Worm (Caenorhabditis elegans) whole organism, young adult: ENCODE measurements around the gene F38A5.8.

Experiments used
- B0019.2 ChIP-seq: fragments of 200-800 bp; sonication (Bioruptor generic); conservative IDR thresholded peaks from 2 replicates; pipeline ENCODE4 v1.3.6; 2022; ENCODE audit warnings: missing genetic modification reagents, missing genetic modification characterization, missing compliant biosample characterization
- B0035.1 ChIP-seq: sonication (generic microtip); optimal IDR thresholded peaks from 2 replicates; lab custom pipeline; 2016; ENCODE audit warnings: missing genetic modification characterization, mild to moderate bottlenecking, missing compliant biosample characterization, missing genotype, missing genetic modification reagents
- B0261.1 ChIP-seq: sonication (generic microtip); optimal IDR thresholded peaks from 2 replicates; lab custom pipeline; 2016; ENCODE audit warnings: mild to moderate bottlenecking, missing genetic modification characterization, moderate library complexity, missing compliant biosample characterization
- C17E4.6 ChIP-seq: fragments of 200-800 bp; sonication (Bioruptor generic); IDR thresholded peaks from 2 replicates; pipeline ENCODE4 v1.3.6; 2022; ENCODE audit warnings: missing genetic modification reagents, missing genetic modification characterization, missing compliant biosample characterization
- D2030.7 ChIP-seq: fragments of 200-800 bp; sonication (Bioruptor generic); IDR thresholded peaks from 2 replicates; pipeline ENCODE4 v1.3.6; 2022; ENCODE audit warnings: missing genetic modification reagents, missing genetic modification characterization, missing compliant biosample characterization
- F49E8.2 ChIP-seq: sonication (generic microtip); optimal IDR thresholded peaks from 3 replicates; lab custom pipeline; 2017; ENCODE audit warnings: missing genetic modification characterization, mild to moderate bottlenecking, missing compliant biosample characterization, antibody characterized with exemption, moderate library complexity; ENCODE audit not compliant: insufficient read depth
- F57A8.1 ChIP-seq: fragments of 200-800 bp; sonication (Bioruptor generic); optimal IDR thresholded peaks from 2 replicates; lab custom pipeline; 2018; ENCODE audit warnings: mild to moderate bottlenecking, missing genetic modification characterization, moderate library complexity, missing compliant biosample characterization
- K11D2.4 ChIP-seq: fragments of 200-800 bp; sonication (Bioruptor generic); IDR thresholded peaks from 2 replicates; pipeline ENCODE4 v1.3.6; 2022; ENCODE audit warnings: missing genetic modification reagents, missing genetic modification characterization, missing compliant biosample characterization
- K12H6.12 ChIP-seq: fragments of 200-800 bp; sonication (Bioruptor generic); optimal IDR thresholded peaks from 2 replicates; lab custom pipeline; 2018; ENCODE audit warnings: mild to moderate bottlenecking, missing genetic modification characterization, missing compliant biosample characterization
- Y53F4B.3 ChIP-seq: fragments of 200-800 bp; sonication (Bioruptor generic); IDR thresholded peaks from 2 replicates; pipeline ENCODE4 v1.3.6; 2022; ENCODE audit warnings: missing genetic modification reagents, missing genetic modification characterization, missing compliant biosample characterization
- Y56A3A.18 ChIP-seq: fragments of 200-800 bp; sonication (Bioruptor generic); IDR thresholded peaks from 2 replicates; pipeline ENCODE4 v1.3.6; 2022; ENCODE audit warnings: missing genetic modification reagents, missing genetic modification characterization, missing compliant biosample characterization
- Y67H2A.10 ChIP-seq: fragments of 200-800 bp; sonication (Bioruptor generic); conservative IDR thresholded peaks from 2 replicates; pipeline ENCODE4 v1.3.6; 2022; ENCODE audit warnings: missing genetic modification reagents, missing genetic modification characterization, missing compliant biosample characterization
- akir-1 ChIP-seq: fragments of 200-800 bp; sonication (Bioruptor generic); optimal IDR thresholded peaks from 2 replicates; lab custom pipeline; 2018; ENCODE audit warnings: mild to moderate bottlenecking, missing genetic modification characterization, moderate library complexity, missing compliant biosample characterization
- aptf-2 ChIP-seq: fragments of 200-800 bp; sonication (Bioruptor generic); conservative IDR thresholded peaks from 2 replicates; pipeline ENCODE4 v1.3.6; 2022; ENCODE audit warnings: missing genetic modification reagents, missing genetic modification characterization, missing compliant biosample characterization
- atf-7 ChIP-seq: sonication (generic microtip); optimal IDR thresholded peaks from 2 replicates; lab custom pipeline; 2017; ENCODE audit warnings: mild to moderate bottlenecking, missing genetic modification characterization, missing compliant biosample characterization
- athp-1 ChIP-seq: sonication (generic microtip); optimal IDR thresholded peaks from 2 replicates; lab custom pipeline; 2017; ENCODE audit warnings: mild to moderate bottlenecking, missing genetic modification characterization, missing compliant biosample characterization
- attf-6 ChIP-seq: fragments of 200-800 bp; sonication (Bioruptor generic); IDR thresholded peaks from 2 replicates; pipeline ENCODE4 v1.3.6; 2022; ENCODE audit warnings: missing genetic modification reagents, missing genetic modification characterization, missing compliant biosample characterization
- die-1 ChIP-seq: sonication (generic microtip); optimal IDR thresholded peaks from 2 replicates; lab custom pipeline; 2016; ENCODE audit warnings: missing genotype, mild to moderate bottlenecking, missing genetic modification characterization, missing compliant biosample characterization
- dox-1 ChIP-seq: fragments of 200-800 bp; sonication (Bioruptor generic); IDR thresholded peaks from 2 replicates; pipeline ENCODE4 v1.3.6; 2022; ENCODE audit warnings: missing genetic modification reagents, missing genetic modification characterization, missing compliant biosample characterization
- dpff-1 ChIP-seq: sonication (generic microtip); optimal IDR thresholded peaks from 2 replicates; lab custom pipeline; 2017; ENCODE audit warnings: mild to moderate bottlenecking, missing genetic modification characterization, missing compliant biosample characterization
- ets-4 ChIP-seq: fragments of 200-800 bp; sonication (Bioruptor generic); optimal IDR thresholded peaks from 2 replicates; lab custom pipeline; 2018; ENCODE audit warnings: mild to moderate bottlenecking, missing genetic modification characterization, missing compliant biosample characterization
- gei-17 ChIP-seq: fragments of 200-800 bp; sonication (Bioruptor generic); optimal IDR thresholded peaks from 2 replicates; lab custom pipeline; 2018; ENCODE audit warnings: mild to moderate bottlenecking, missing genetic modification characterization, missing compliant biosample characterization
- him-1 ChIP-seq: sonication (generic microtip); optimal IDR thresholded peaks from 2 replicates; lab custom pipeline; 2016; ENCODE audit warnings: missing genotype, missing genetic modification reagents, missing genetic modification characterization, missing compliant biosample characterization
- hsf-1 ChIP-seq: fragments of 200-800 bp; sonication (Bioruptor generic); IDR thresholded peaks from 2 replicates; pipeline ENCODE4 v1.3.6; 2022; ENCODE audit warnings: missing genetic modification reagents, missing genetic modification characterization, missing compliant biosample characterization
- lin-35 ChIP-seq, 3 experiments: fragments of 150-350 bp in 2 of 3; sonication (generic microtip) in 1 of 3; optimal IDR thresholded peaks; 2 replicates each; lab custom pipeline; 2014 to 2018; ENCODE audit warnings: missing biosample characterization in 3 of 3, missing genetic modification characterization in 3 of 3, missing genetic modification reagents in 3 of 3
- lin-54 ChIP-seq: fragments of 200-800 bp; sonication (Bioruptor generic); optimal IDR thresholded peaks from 2 replicates; lab custom pipeline; 2018; ENCODE audit warnings: mild to moderate bottlenecking, missing genetic modification characterization, missing compliant biosample characterization
- madf-10 ChIP-seq: sonication (generic microtip); optimal IDR thresholded peaks from 2 replicates; lab custom pipeline; 2016; ENCODE audit warnings: mild to moderate bottlenecking, missing genetic modification characterization, missing compliant biosample characterization
- mcd-1 ChIP-seq: fragments of 200-800 bp; sonication (Bioruptor generic); IDR thresholded peaks from 2 replicates; pipeline ENCODE4 v1.3.6; 2022; ENCODE audit warnings: missing genetic modification reagents, missing genetic modification characterization, missing compliant biosample characterization
- nfya-1 ChIP-seq: sonication (generic microtip); optimal IDR thresholded peaks from 2 replicates; lab custom pipeline; 2017; ENCODE audit warnings: antibody characterized with exemption, missing compliant biosample characterization, missing genetic modification characterization, borderline replicate concordance; ENCODE audit not compliant: insufficient read depth
- nfya-2 ChIP-seq: fragments of 200-800 bp; sonication (Bioruptor generic); IDR thresholded peaks from 2 replicates; pipeline ENCODE4 v1.3.6; 2022; ENCODE audit warnings: missing genetic modification reagents, missing genetic modification characterization, missing compliant biosample characterization
- nfyb-1 ChIP-seq: fragments of 200-800 bp; sonication (Bioruptor generic); IDR thresholded peaks from 2 replicates; pipeline ENCODE4 v1.3.6; 2022; ENCODE audit warnings: missing genetic modification reagents, missing genetic modification characterization, missing compliant biosample characterization
- nhr-120 ChIP-seq: fragments of 200-800 bp; sonication (Bioruptor generic); IDR thresholded peaks from 2 replicates; pipeline ENCODE4 v1.3.6; 2022; ENCODE audit warnings: missing genetic modification characterization, missing compliant biosample characterization
- nhr-179 ChIP-seq: sonication (generic microtip); optimal IDR thresholded peaks from 2 replicates; lab custom pipeline; 2016; ENCODE audit warnings: mild to moderate bottlenecking, missing genetic modification characterization, missing compliant biosample characterization
- nhr-80 ChIP-seq: sonication (generic microtip); optimal IDR thresholded peaks from 2 replicates; lab custom pipeline; 2016; ENCODE audit warnings: missing genetic modification characterization, missing compliant biosample characterization
- rcor-1 ChIP-seq: fragments of 200-800 bp; sonication (Bioruptor generic); IDR thresholded peaks from 2 replicates; pipeline ENCODE4 v1.3.6; 2022; ENCODE audit warnings: missing genetic modification reagents, missing genetic modification characterization, missing compliant biosample characterization
- repo-1 ChIP-seq: sonication (generic microtip); optimal IDR thresholded peaks from 2 replicates; lab custom pipeline; 2017; ENCODE audit warnings: mild to moderate bottlenecking, missing genetic modification characterization, missing compliant biosample characterization
- snpc-1.1 ChIP-seq: sonication (generic microtip); optimal IDR thresholded peaks from 2 replicates; lab custom pipeline; 2017; ENCODE audit warnings: missing genetic modification characterization, mild to moderate bottlenecking, missing compliant biosample characterization, antibody characterized with exemption, moderate library complexity, missing genotype, missing genetic modification reagents; ENCODE audit not compliant: insufficient read depth
- snpc-3.4 ChIP-seq: sonication (generic microtip); optimal IDR thresholded peaks from 2 replicates; lab custom pipeline; 2017; ENCODE audit warnings: missing genetic modification characterization, mild to moderate bottlenecking, missing compliant biosample characterization, antibody characterized with exemption, moderate library complexity, missing genotype, missing genetic modification reagents
- somi-1 ChIP-seq: fragments of 200-800 bp; sonication (Bioruptor generic); optimal IDR thresholded peaks from 2 replicates; lab custom pipeline; 2018; ENCODE audit warnings: mild to moderate bottlenecking, missing genetic modification characterization, missing compliant biosample characterization
- sptf-2 ChIP-seq: fragments of 200-800 bp; sonication (Bioruptor generic); optimal IDR thresholded peaks from 2 replicates; lab custom pipeline; 2018; ENCODE audit warnings: mild to moderate bottlenecking, missing genetic modification characterization, missing compliant biosample characterization
- tbp1 ChIP-seq: fragments of 200-800 bp; sonication (Bioruptor generic); optimal IDR thresholded peaks from 2 replicates; lab custom pipeline; 2018; ENCODE audit warnings: mild to moderate bottlenecking, missing genetic modification characterization, missing compliant biosample characterization
- unc-130 ChIP-seq: sonication (generic microtip); optimal IDR thresholded peaks from 2 replicates; lab custom pipeline; 2016; ENCODE audit warnings: missing genetic modification reagents, missing genetic modification characterization, missing compliant biosample characterization
- zfh-2 ChIP-seq: fragments of 200-800 bp; sonication (Bioruptor generic); conservative IDR thresholded peaks from 2 replicates; pipeline ENCODE4 v1.3.6; 2022; ENCODE audit warnings: missing genetic modification reagents, missing genetic modification characterization, missing compliant biosample characterization
- ztf-25 ChIP-seq: fragments of 200-800 bp; sonication (Bioruptor generic); IDR thresholded peaks from 2 replicates; pipeline ENCODE4 v1.3.6; 2022; ENCODE audit warnings: missing genetic modification reagents, missing genetic modification characterization, missing compliant biosample characterization
- ztf-28 ChIP-seq: fragments of 200-800 bp; sonication (Bioruptor generic); IDR thresholded peaks from 2 replicates; pipeline ENCODE4 v1.3.6; 2022; ENCODE audit warnings: missing genetic modification reagents, missing genetic modification characterization, missing compliant biosample characterization
- ztf-3 ChIP-seq: fragments of 200-800 bp; sonication (Bioruptor generic); optimal IDR thresholded peaks from 2 replicates; lab custom pipeline; 2018; ENCODE audit warnings: mild to moderate bottlenecking, missing genetic modification characterization, missing compliant biosample characterization

The F38A5.8 gene

DNA sequence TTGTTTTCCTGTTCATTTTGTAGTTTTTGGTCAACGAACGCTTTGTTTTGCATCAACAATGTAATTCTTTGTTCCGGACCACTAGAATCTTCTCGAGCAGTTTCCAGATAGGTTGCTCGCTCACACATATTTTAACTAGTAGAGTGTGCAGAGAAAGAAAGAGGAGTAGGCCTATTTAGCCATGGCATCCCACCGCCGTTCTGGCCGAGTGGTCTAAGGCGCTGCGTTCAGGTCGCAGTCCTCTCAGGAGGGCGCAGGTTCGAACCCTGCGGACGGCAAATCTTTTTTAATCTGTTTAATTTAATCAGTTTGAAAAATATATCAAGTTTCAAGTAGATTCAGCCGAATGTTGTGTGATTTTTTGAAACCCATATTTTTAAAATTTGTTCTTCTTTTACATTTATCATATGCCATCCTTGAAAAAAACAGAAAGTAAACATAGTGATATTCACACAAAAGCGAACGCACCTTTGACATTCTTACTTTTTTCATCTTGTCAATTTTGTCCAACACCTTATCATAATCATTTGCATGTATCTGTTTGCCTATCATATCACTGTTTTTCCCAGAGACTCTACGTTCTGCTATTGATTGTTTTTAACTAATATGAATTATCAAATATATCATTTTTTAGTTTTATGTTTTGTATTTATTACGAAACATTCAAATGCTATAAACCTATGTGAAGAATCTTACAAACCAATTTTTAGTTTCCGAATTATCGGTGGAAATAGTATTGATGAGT lies 42.8 kb upstream of the F38A5.8 start, which contains the start of gene try-3 (continued):
- TF ChIP-seq hsf-1 (GFP tag; lab: Robert Waterston, UW) (peak; percentile 49; the same call in 1 of the 2 replicates), mcd-1 (GFP tag; lab: Robert Waterston, UW) (peak; percentile 82), sptf-2 (GFP tag; lab: Kevin White, UChicago) (peak; percentile 61), zfh-2 (GFP tag; lab: Robert Waterston, UW) (no peak), madf-10 (tag; lab: Kevin White, UChicago) (peak; percentile 51), F49E8.2 (tag; lab: Kevin White, UChicago) (peak; percentile 76), nfyb-1 (GFP tag; lab: Robert Waterston, UW) (peak; percentile 80), nhr-80 (tag; lab: Kevin White, UChicago) (peak; percentile 41), rcor-1 (peak; percentile 68), K11D2.4 (GFP tag; lab: Robert Waterston, UW) (peak; percentile 78), nfya-1 (tag; lab: Kevin White, UChicago) (no peak), ets-4 (GFP tag; lab: Kevin White, UChicago) (peak; percentile 13), Y56A3A.18 (GFP tag; lab: Robert Waterston, UW) (0 out of 2 replicates have a peak, but pooled peaks have one; percentile 27), Y67H2A.10 (GFP tag; lab: Robert Waterston, UW) (no peak), snpc-3.4 (tag; lab: Kevin White, UChicago) (no peak), D2030.7 (GFP tag; lab: Robert Waterston, UW) (peak; percentile 67), somi-1 (peak; percentile 15), C17E4.6 (0 out of 2 replicates have a peak, but pooled peaks have one; percentile 18), K12H6.12 (peak; percentile 82), nhr-179 (tag; lab: Kevin White, UChicago) (no peak), B0035.1 (tag; lab: Kevin White, UChicago) (peak; percentile 36), lin-54 (GFP tag; lab: Kevin White, UChicago) (peak; percentile 74), him-1 (tag; lab: Kevin White, UChicago) (peak; percentile 94), atf-7 (tag; lab: Kevin White, UChicago) (peak; percentile 55), dpff-1 (tag; lab: Kevin White, UChicago) (peak; percentile 50), akir-1 (GFP tag; lab: Kevin White, UChicago) (no peak), B0019.2 (GFP tag; lab: Robert Waterston, UW) (peak; percentile 50; the same call in 1 of the 2 replicates), ztf-3 (peak; percentile 18), aptf-2 (GFP tag; lab: Robert Waterston, UW) (no peak), tbp1 (peak; percentile 98), dox-1 (GFP tag; lab: Robert Waterston, UW) (peak; percentile 90), gei-17 (GFP tag; lab: Kevin White, UChicago) (no peak), nfya-2 (GFP tag; lab: Robert Waterston, UW) (no peak), die-1 (tag; lab: Kevin White, UChicago) (peak; percentile 81), lin-35 (GFP tag; optimal IDR thresholded peaks at IDR 0.05; lab: Kevin White, UChicago) (peak in 1 of 3 experiments; percentile 78), nhr-120 (GFP tag; lab: Robert Waterston, UW) (no peak), B0261.1 (tag; lab: Kevin White, UChicago) (peak; percentile 89), attf-6 (GFP tag; lab: Robert Waterston, UW) (peak; percentile 82; the same call in 1 of the 2 replicates), repo-1 (tag; lab: Kevin White, UChicago) (no peak), athp-1 (tag; lab: Kevin White, UChicago) (peak; percentile 65), Y53F4B.3 (GFP tag; lab: Robert Waterston, UW) (no peak), ztf-25 (GFP tag; lab: Robert Waterston, UW) (peak; percentile 63; the same call in 1 of the 2 replicates), snpc-1.1 (tag; lab: Kevin White, UChicago) (peak; percentile 50), unc-130 (GFP tag; lab: Kevin White, UChicago) (no peak), ztf-28 (GFP tag; lab: Robert Waterston, UW) (0 out of 2 replicates have a peak, but pooled peaks have one; percentile 48), F57A8.1 (no peak)
